Fruit fly (Drosophila melanogaster): Measurements from ENCODE around the gene mTerf5.

mTerf5 gene

dm6 chr3R:18198518-18199118 lies 24.9 kb downstream of the mTerf5 start:
- TF ChIP-seq CG4318 (GFP tag; optimal IDR thresholded peaks at IDR 0.05) (no peak), Sox14 (GFP tag; optimal IDR thresholded peaks at IDR 0.05) (peak; percentile 6), Eip78C (GFP tag) (peak; percentile 72), Smox (GFP tag; optimal IDR thresholded peaks at IDR 0.05) (no peak), vri (GFP tag; optimal IDR thresholded peaks at IDR 0.05) (peak; percentile 80), CG6163 (GFP tag; IDR thresholded peaks at IDR 0.05) (no peak), CG3032 (tag; optimal IDR thresholded peaks at IDR 0.05) (peak; percentile 12), pdm3 (GFP tag; optimal IDR thresholded peaks at IDR 0.05) (peak; percentile 5), CG11902 (GFP tag; optimal IDR thresholded peaks at IDR 0.05) (no peak), dac (GFP tag; optimal IDR thresholded peaks at IDR 0.05) (no peak), CG34406 (GFP tag; optimal IDR thresholded peaks at IDR 0.05) (peak; percentile 41), OdsH (GFP tag; optimal IDR thresholded peaks at IDR 0.05) (no peak), spab (GFP tag; optimal IDR thresholded peaks at IDR 0.05) (peak; percentile 41), acj6 (GFP tag; optimal IDR thresholded peaks at IDR 0.05) (no peak), esn (GFP tag; optimal IDR thresholded peaks at IDR 0.05) (peak; percentile 48), Ets96B (tag; optimal IDR thresholded peaks at IDR 0.05) (no peak), Hr4 (GFP tag; optimal IDR thresholded peaks at IDR 0.05) (peak; percentile 23), fd85E (GFP tag; optimal IDR thresholded peaks at IDR 0.05) (peak; percentile 53), Eip93F (GFP tag; optimal IDR thresholded peaks at IDR 0.05) (no peak), dsx (GFP tag; optimal IDR thresholded peaks at IDR 0.05; ENCODE audit: poor library complexity, severe bottlenecking) (peak; percentile 57), CG8319 (GFP tag; optimal IDR thresholded peaks at IDR 0.05) (no peak), salr (GFP tag; optimal IDR thresholded peaks at IDR 0.05) (no peak), lz (GFP tag; optimal IDR thresholded peaks at IDR 0.05) (no peak), Sox15 (GFP tag; optimal IDR thresholded peaks at IDR 0.05) (no peak), fd59A (GFP tag; optimal IDR thresholded peaks at IDR 0.05) (no peak), CG8119 (GFP tag; IDR thresholded peaks at IDR 0.05) (no peak), CG10631 (GFP tag; optimal IDR thresholded peaks at IDR 0.05) (no peak), CG3919 (GFP tag; optimal IDR thresholded peaks at IDR 0.05) (no peak), CG6808 (GFP tag; optimal IDR thresholded peaks at IDR 0.05) (peak; percentile 21), svp (GFP tag) (peak; percentile 55), CG6276 (GFP tag; optimal IDR thresholded peaks at IDR 0.05) (peak; percentile 96), Eip75B (GFP tag; optimal IDR thresholded peaks at IDR 0.05) (peak; percentile 40), cyc (GFP tag; optimal IDR thresholded peaks at IDR 0.05) (no peak), CG15336 (GFP tag; IDR thresholded peaks at IDR 0.05) (no peak), Hr39 (GFP tag; optimal IDR thresholded peaks at IDR 0.05) (no peak), Blimp-1 (GFP tag; optimal IDR thresholded peaks at IDR 0.05) (no peak), CG11294 (GFP tag; IDR thresholded peaks at IDR 0.05) (no peak), CG6854 (GFP tag; optimal IDR thresholded peaks at IDR 0.05) (peak; percentile 42), CG1621 (tag; optimal IDR thresholded peaks at IDR 0.05) (peak; percentile 50), CG9139 (GFP tag; optimal IDR thresholded peaks at IDR 0.05) (peak; percentile 37), CG6792 (GFP tag; optimal IDR thresholded peaks at IDR 0.05) (peak; percentile 39), CG10669 (GFP tag; optimal IDR thresholded peaks at IDR 0.05) (no peak), eg (GFP tag; IDR thresholded peaks at IDR 0.05) (no peak), Sox102F (GFP tag; optimal IDR thresholded peaks at IDR 0.05) (peak; percentile 56), CG16779 (tag; optimal IDR thresholded peaks at IDR 0.05) (peak; percentile 38), Lpt (GFP tag; optimal IDR thresholded peaks at IDR 0.05) (no peak), achi (GFP tag; optimal IDR thresholded peaks at IDR 0.05) (no peak), CG7368 (GFP tag; optimal IDR thresholded peaks at IDR 0.05) (no peak), Gug (GFP tag; IDR thresholded peaks at IDR 0.05) (no peak), topi (GFP tag; optimal IDR thresholded peaks at IDR 0.05) (peak; percentile 17), CG8632 (GFP tag; optimal IDR thresholded peaks at IDR 0.05) (peak; percentile 45), Met (GFP tag; optimal IDR thresholded peaks at IDR 0.05) (peak; percentile 44)

All from whole organism, prepupa.